Fruit fly (Drosophila melanogaster) whole organism, embryonic: ENCODE results near the gene Cont.

Experiments
- CG11085 ChIP-seq: fragments of 200-800 bp; sonication (Bioruptor generic); IDR thresholded peaks from 2 replicates; pipeline ENCODE4 v1.3.6; 2022; ENCODE audit warnings: missing biosample characterization, missing genetic modification characterization
- CG11695 ChIP-seq: fragments of 200-800 bp; sonication (Bioruptor generic); IDR thresholded peaks from 3 replicates; pipeline ENCODE4 v1.3.6; 2022; ENCODE audit warnings: missing biosample characterization, missing genetic modification characterization
- CG13123 ChIP-seq: fragments of 200-800 bp; sonication (Bioruptor generic); optimal IDR thresholded peaks from 2 replicates; lab custom pipeline; 2016; ENCODE audit warnings: missing biosample characterization, missing genetic modification characterization
- CG13894 ChIP-seq: fragments of 200-800 bp; sonication (Bioruptor generic); optimal IDR thresholded peaks from 3 replicates; lab custom pipeline; 2018; ENCODE audit warnings: missing biosample characterization, mild to moderate bottlenecking, missing genetic modification characterization, moderate library complexity
- CG14667 ChIP-seq: fragments of 200-800 bp; sonication (Bioruptor generic); IDR thresholded peaks from 2 replicates; pipeline ENCODE4 v1.3.6; 2022; ENCODE audit warnings: missing biosample characterization, missing genetic modification characterization
- CG1603 ChIP-seq: fragments of 200-800 bp; sonication (Bioruptor generic); optimal IDR thresholded peaks from 2 replicates; lab custom pipeline; 2019; ENCODE audit warnings: missing biosample characterization, mild to moderate bottlenecking, missing genetic modification characterization, moderate library complexity
- CG18011 ChIP-seq: fragments of 200-800 bp; sonication (Bioruptor generic); optimal IDR thresholded peaks from 2 replicates; lab custom pipeline; 2017; ENCODE audit warnings: missing biosample characterization, missing genetic modification characterization, mild to moderate bottlenecking, moderate library complexity, missing genotype
- CG2116 ChIP-seq: fragments of 200-800 bp; sonication (Bioruptor generic); optimal IDR thresholded peaks from 3 replicates; lab custom pipeline; 2018; ENCODE audit warnings: missing biosample characterization, mild to moderate bottlenecking, missing genetic modification characterization
- CG2199 ChIP-seq: fragments of 200-800 bp; sonication (Bioruptor generic); IDR thresholded peaks from 3 replicates; pipeline ENCODE4 v1.3.6; 2022; ENCODE audit warnings: missing biosample characterization, missing genetic modification characterization
- CG33557 ChIP-seq: fragments of 200-800 bp; sonication (Bioruptor generic); optimal IDR thresholded peaks from 2 replicates; lab custom pipeline; 2019; ENCODE audit warnings: missing biosample characterization, mild to moderate bottlenecking, missing genetic modification characterization, moderate library complexity
- CG3407 ChIP-seq: fragments of 200-800 bp; sonication (Bioruptor generic); optimal IDR thresholded peaks from 2 replicates; lab custom pipeline; 2018; ENCODE audit warnings: missing biosample characterization, mild to moderate bottlenecking, missing genetic modification characterization
- CG6254 ChIP-seq: fragments of 200-800 bp; sonication (Bioruptor generic); optimal IDR thresholded peaks from 3 replicates; lab custom pipeline; 2017; ENCODE audit warnings: mild to moderate bottlenecking, missing biosample characterization, missing genetic modification reagents, missing genetic modification characterization
- CG7372 ChIP-seq: fragments of 200-800 bp; sonication (Bioruptor generic); IDR thresholded peaks from 2 replicates; pipeline ENCODE4 v1.3.6; 2022; ENCODE audit warnings: missing biosample characterization, missing genetic modification characterization
- CG8478 ChIP-seq: fragments of >200 bp; optimal IDR thresholded peaks from 2 replicates; lab custom pipeline; 2018
- Eip74EF ChIP-seq, 2 experiments: fragments of 200-800 bp in 1 of 2; fragments of >200 bp in 1 of 2; sonication (Bioruptor generic) in 1 of 2; optimal IDR thresholded peaks; 2 replicates each; lab custom pipeline; 2017 to 2019; ENCODE audit warnings: missing biosample characterization in 2 of 2, missing genetic modification characterization in 2 of 2, mild to moderate bottlenecking in 1 of 2, moderate library complexity in 1 of 2
- H15 ChIP-seq: fragments of 200-800 bp; sonication (Bioruptor generic); IDR thresholded peaks from 3 replicates; pipeline ENCODE4 v1.3.6; 2022; ENCODE audit warnings: missing biosample characterization, missing genetic modification characterization
- HHEX ChIP-seq: fragments of 200-800 bp; sonication (Bioruptor generic); optimal IDR thresholded peaks from 3 replicates; lab custom pipeline; 2017; ENCODE audit warnings: missing biosample characterization, mild to moderate bottlenecking, missing genetic modification characterization, missing genetic modification reagents
- HLHmδ ChIP-seq: fragments of 200-800 bp; sonication (Bioruptor generic); optimal IDR thresholded peaks from 2 replicates; lab custom pipeline; 2018; ENCODE audit warnings: missing biosample characterization, mild to moderate bottlenecking, missing genetic modification characterization, moderate library complexity
- Hsf ChIP-seq: fragments of 200-800 bp; sonication (Bioruptor generic); optimal IDR thresholded peaks from 3 replicates; lab custom pipeline; 2016; ENCODE audit warnings: missing biosample characterization, missing genetic modification characterization
- Med ChIP-seq: fragments of 200-800 bp; sonication (Bioruptor generic); peaks from one replicate; lab custom pipeline; 2016; ENCODE audit warnings: missing biosample characterization, missing genetic modification characterization, mild to moderate bottlenecking, inconsistent platforms, moderate library complexity
- Scr ChIP-seq: fragments of 200-800 bp; sonication (Bioruptor generic); IDR thresholded peaks from 2 replicates; pipeline ENCODE4 v1.3.6; 2022; ENCODE audit warnings: missing biosample characterization, missing genetic modification characterization; ENCODE audit not compliant: partially characterized antibody
- Sin3A ChIP-seq: fragments of >200 bp; optimal IDR thresholded peaks from 2 replicates; lab custom pipeline; 2018
- Sox102F ChIP-seq: fragments of 200-800 bp; sonication (Bioruptor generic); optimal IDR thresholded peaks from 2 replicates; lab custom pipeline; 2018; ENCODE audit warnings: missing biosample characterization, mild to moderate bottlenecking, missing genetic modification characterization, moderate library complexity
- Taf1 ChIP-seq: fragments of 200-800 bp; sonication (Bioruptor generic); IDR thresholded peaks from 2 replicates; pipeline ENCODE4 v1.3.6; 2022; ENCODE audit warnings: missing biosample characterization, missing genetic modification characterization
- aop ChIP-seq: fragments of 200-800 bp; sonication (Bioruptor generic); IDR thresholded peaks from 2 replicates; pipeline ENCODE4 v1.3.6; 2022; ENCODE audit warnings: missing biosample characterization, missing genetic modification characterization
- bab2 ChIP-seq: fragments of 200-800 bp; sonication (Bioruptor generic); optimal IDR thresholded peaks from 2 replicates; lab custom pipeline; 2016; ENCODE audit warnings: missing biosample characterization, missing genetic modification characterization
- cas ChIP-seq: fragments of 200-800 bp; sonication (Bioruptor generic); IDR thresholded peaks from 2 replicates; pipeline ENCODE4 v1.3.6; 2022; ENCODE audit warnings: missing biosample characterization, missing genetic modification characterization
- dati ChIP-seq: fragments of 200-800 bp; sonication (Bioruptor generic); IDR thresholded peaks from 2 replicates; pipeline ENCODE4 v1.3.6; 2022; ENCODE audit warnings: missing biosample characterization, missing genetic modification characterization
- dysf ChIP-seq: fragments of 200-800 bp; sonication (Bioruptor generic); IDR thresholded peaks from 3 replicates; pipeline ENCODE4 v1.3.6; 2022; ENCODE audit warnings: missing biosample characterization, missing genetic modification characterization
- eve ChIP-seq, 2 experiments: fragments of >200 bp; optimal IDR thresholded peaks; 2 replicates each; lab custom pipeline; 2017; ENCODE audit warnings: missing biosample characterization in 2 of 2, missing genetic modification characterization in 2 of 2
- fd96Cb ChIP-seq: fragments of 200-800 bp; sonication (Bioruptor generic); optimal IDR thresholded peaks from 2 replicates; lab custom pipeline; 2018; ENCODE audit warnings: missing biosample characterization, mild to moderate bottlenecking, missing genetic modification characterization, moderate library complexity
- ftz-f1 ChIP-seq: fragments of 200-800 bp; sonication (Bioruptor generic); optimal IDR thresholded peaks from 2 replicates; lab custom pipeline; 2016; ENCODE audit warnings: missing biosample characterization, missing genetic modification characterization
- gce ChIP-seq: fragments of 200-800 bp; sonication (Bioruptor generic); IDR thresholded peaks from 3 replicates; pipeline ENCODE4 v1.3.6; 2022; ENCODE audit warnings: missing biosample characterization, missing genetic modification characterization
- gfzf ChIP-seq: fragments of 200-800 bp; sonication (Bioruptor generic); optimal IDR thresholded peaks from 2 replicates; lab custom pipeline; 2016; ENCODE audit warnings: missing biosample characterization, mild to moderate bottlenecking, missing genetic modification characterization, moderate library complexity
- gsb-n ChIP-seq: fragments of 200-800 bp; sonication (Bioruptor generic); optimal IDR thresholded peaks from 3 replicates; lab custom pipeline; 2018; ENCODE audit warnings: missing biosample characterization, mild to moderate bottlenecking, missing genetic modification characterization
- ind ChIP-seq: fragments of 200-800 bp; sonication (Bioruptor generic); optimal IDR thresholded peaks from 3 replicates; lab custom pipeline; 2016; ENCODE audit warnings: missing biosample characterization, missing genetic modification characterization
- insv ChIP-seq, 2 experiments: fragments of 200-800 bp; sonication (Bioruptor generic); optimal IDR thresholded peaks; 3 replicates each; lab custom pipeline; 2016 to 2018; ENCODE audit warnings: missing biosample characterization in 2 of 2, missing genetic modification characterization in 2 of 2
- jigr1 ChIP-seq: fragments of 200-800 bp; sonication (Bioruptor generic); IDR thresholded peaks from 3 replicates; pipeline ENCODE4 v1.3.6; 2022; ENCODE audit warnings: missing biosample characterization, missing genetic modification characterization
- kni ChIP-seq: fragments of 200-800 bp; sonication (Bioruptor generic); optimal IDR thresholded peaks from 3 replicates; lab custom pipeline; 2017; ENCODE audit warnings: mild to moderate bottlenecking, missing biosample characterization, missing genetic modification reagents, missing genetic modification characterization
- mirr ChIP-seq: fragments of 200-800 bp; sonication (Bioruptor generic); optimal IDR thresholded peaks from 3 replicates; lab custom pipeline; 2018; ENCODE audit warnings: missing biosample characterization, mild to moderate bottlenecking, missing genetic modification characterization
- nau ChIP-seq: fragments of 200-800 bp; sonication (Bioruptor generic); optimal IDR thresholded peaks from 3 replicates; lab custom pipeline; 2017; ENCODE audit warnings: missing biosample characterization, mild to moderate bottlenecking, missing genetic modification characterization, missing genetic modification reagents
- org-1 ChIP-seq: fragments of 200-800 bp; sonication (Bioruptor generic); optimal IDR thresholded peaks from 2 replicates; lab custom pipeline; 2017; ENCODE audit warnings: missing biosample characterization, missing genetic modification characterization
- pfk ChIP-seq: fragments of 200-800 bp; sonication (Bioruptor generic); optimal IDR thresholded peaks from 2 replicates; lab custom pipeline; 2018; ENCODE audit warnings: missing biosample characterization, mild to moderate bottlenecking, missing genetic modification characterization, moderate library complexity
- rib ChIP-seq: fragments of 200-800 bp; sonication (Bioruptor generic); IDR thresholded peaks from 2 replicates; pipeline ENCODE4 v1.3.6; 2022; ENCODE audit warnings: missing biosample characterization, missing genetic modification characterization
- sisA ChIP-seq: fragments of 200-800 bp; sonication (Bioruptor generic); IDR thresholded peaks from 2 replicates; pipeline ENCODE4 v1.3.6; 2022; ENCODE audit warnings: missing biosample characterization, missing genetic modification characterization
- trem ChIP-seq: fragments of 200-800 bp; optimal IDR thresholded peaks from 3 replicates; lab custom pipeline; 2019; ENCODE audit warnings: missing biosample characterization, mild to moderate bottlenecking, missing genetic modification characterization, moderate library complexity
- tx ChIP-seq: fragments of 200-800 bp; sonication (Bioruptor generic); optimal IDR thresholded peaks from 2 replicates; lab custom pipeline; 2016; ENCODE audit warnings: missing biosample characterization, missing genetic modification characterization
- unc-4 ChIP-seq: fragments of 200-800 bp; sonication (Bioruptor generic); IDR thresholded peaks from 2 replicates; pipeline ENCODE4 v1.3.6; 2022; ENCODE audit warnings: missing biosample characterization, missing genetic modification characterization; ENCODE audit not compliant: partially characterized antibody
- vnd ChIP-seq: fragments of 200-800 bp; sonication (Bioruptor generic); IDR thresholded peaks from 3 replicates; pipeline ENCODE4 v1.3.6; 2022; ENCODE audit warnings: missing biosample characterization, missing genetic modification characterization; ENCODE audit not compliant: partially characterized antibody
- wor ChIP-seq: fragments of 200-800 bp; sonication (Bioruptor generic); IDR thresholded peaks from 2 replicates; pipeline ENCODE4 v1.3.6; 2022; ENCODE audit warnings: missing biosample characterization, missing genetic modification characterization
- zf30C ChIP-seq: fragments of 200-800 bp; sonication (Bioruptor generic); optimal IDR thresholded peaks from 3 replicates; lab custom pipeline; 2018; ENCODE audit warnings: missing biosample characterization, mild to moderate bottlenecking, missing genetic modification characterization
- zfh1 ChIP-seq: fragments of 200-800 bp; sonication (Bioruptor generic); IDR thresholded peaks from 3 replicates; pipeline ENCODE4 v1.3.6; 2022; ENCODE audit warnings: missing biosample characterization, missing genetic modification characterization

The Cont gene

DNA sequence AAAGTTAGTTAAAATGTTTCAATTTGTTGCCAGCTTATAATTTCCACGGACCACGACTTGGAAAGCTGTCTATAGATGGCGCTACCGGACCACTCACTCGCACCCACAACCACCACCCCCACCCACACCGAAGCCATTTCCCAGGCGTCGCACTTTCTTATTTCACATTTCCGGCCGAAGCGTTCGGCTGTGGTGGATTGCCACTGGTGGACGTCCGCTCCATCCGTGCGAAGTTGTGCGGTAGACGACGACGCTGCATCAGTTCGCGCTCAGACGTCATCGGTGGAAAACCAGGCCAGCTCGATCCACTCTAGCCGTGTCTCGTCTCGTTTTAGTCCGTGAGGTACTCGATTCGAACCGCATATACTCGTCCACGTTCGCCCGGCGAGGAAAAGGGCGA lies 21.5 kb upstream of the Cont start, which contains the start of gene CG1090 (continued):
- TF ChIP-seq nau (GFP tag; lab: Kevin White, UChicago) (peak; percentile 22), Sox102F (no peak), Scr (GFP tag; lab: Robert Waterston, UW) (no peak), sisA (GFP tag; lab: Robert Waterston, UW) (no peak), cas (GFP tag; lab: Robert Waterston, UW) (no peak), CG8478 (no peak), org-1 (GFP tag; lab: Kevin White, UChicago) (no peak), CG13123 (GFP tag; lab: Kevin White, UChicago) (no peak), CG2199 (0 out of 3 replicates have a peak, but pooled peaks have one; percentile 36), aop (GFP tag; lab: Robert Waterston, UW) (no peak), zf30C (GFP tag; lab: Kevin White, UChicago) (no peak), CG3407 (GFP tag; lab: Kevin White, UChicago) (no peak), CG11085 (GFP tag; lab: Robert Waterston, UW) (no peak), rib (GFP tag; lab: Robert Waterston, UW) (no peak), H15 (GFP tag; lab: Robert Waterston, UW) (no peak), kni (GFP tag; lab: Kevin White, UChicago) (no peak), CG1603 (tag; lab: Kevin White, UChicago) (no peak), CG18011 (no peak), Eip74EF (GFP tag; optimal IDR thresholded peaks at IDR 0.05; lab: Kevin White, UChicago) (no peak), HLHmδ (GFP tag; lab: Kevin White, UChicago) (peak; percentile 4), gfzf (GFP tag; lab: Kevin White, UChicago) (no peak), mirr (no peak), trem (tag; lab: Kevin White, UChicago) (no peak), Med (GFP tag; lab: Kevin White, UChicago) (peak; percentile 60), CG7372 (GFP tag; lab: Robert Waterston, UW) (no peak), Hsf (no peak), Taf1 (GFP tag; lab: Robert Waterston, UW) (no peak), gce (GFP tag; lab: Robert Waterston, UW) (0 out of 3 replicates have a peak, but pooled peaks have one; percentile 39), CG11695 (GFP tag; lab: Robert Waterston, UW) (no peak), wor (GFP tag; lab: Robert Waterston, UW) (no peak), CG2116 (GFP tag; lab: Kevin White, UChicago) (peak; percentile 46), bab2 (GFP tag; lab: Kevin White, UChicago) (no peak), zfh1 (GFP tag; lab: Robert Waterston, UW) (0 out of 3 replicates have a peak, but pooled peaks have one; percentile 6), eve (GFP tag; optimal IDR thresholded peaks at IDR 0.05; lab: Kevin White, UChicago) (no peak), pfk (GFP tag; lab: Kevin White, UChicago) (no peak), CG14667 (GFP tag; lab: Robert Waterston, UW) (no peak), CG33557 (GFP tag; lab: Kevin White, UChicago) (no peak), ftz-f1 (GFP tag; lab: Kevin White, UChicago) (no peak), insv (GFP tag; optimal IDR thresholded peaks at IDR 0.05; lab: Kevin White, UChicago) (no peak), ind (GFP tag; lab: Kevin White, UChicago) (no peak), dysf (GFP tag; lab: Robert Waterston, UW) (no peak), Sin3A (lab: Kevin White, UChicago) (no peak), vnd (GFP tag; lab: Robert Waterston, UW) (no peak), HHEX (no peak), unc-4 (GFP tag; lab: Robert Waterston, UW) (0 out of 2 replicates have a peak, but pooled peaks have one; percentile 29), CG13894 (tag; lab: Kevin White, UChicago) (peak; percentile 41), dati (GFP tag; lab: Robert Waterston, UW) (no peak), fd96Cb (tag; lab: Kevin White, UChicago) (no peak), gsb-n (tag; lab: Kevin White, UChicago) (no peak), jigr1 (GFP tag; lab: Robert Waterston, UW) (no peak), tx (no peak), CG6254 (no peak)
